Worm (Caenorhabditis elegans) whole organism, L1 larva: ENCODE data around the gene cdc-48.1.

Experiments used
- C04F5.9 ChIP-seq: sonication (generic microtip); optimal IDR thresholded peaks from 2 replicates; lab custom pipeline; 2016; ENCODE audit warnings: missing genetic modification characterization, missing compliant biosample characterization
- Y116A8C.19 ChIP-seq: sonication (generic microtip); optimal IDR thresholded peaks from 2 replicates; lab custom pipeline; 2016; ENCODE audit warnings: missing compliant biosample characterization, missing genetic modification characterization, borderline replicate concordance
- ama-1 ChIP-seq: fragments of 150-350 bp; optimal IDR thresholded peaks from 2 replicates; lab custom pipeline; 2014
- blmp-1 ChIP-seq: fragments of 150-350 bp; optimal IDR thresholded peaks from 2 replicates; lab custom pipeline; 2014; ENCODE audit warnings: missing biosample characterization, missing genetic modification characterization
- ceh-63 ChIP-seq: fragments of 200-800 bp; sonication (Bioruptor generic); optimal IDR thresholded peaks from 2 replicates; lab custom pipeline; 2018; ENCODE audit warnings: mild to moderate bottlenecking, missing genetic modification characterization, missing compliant biosample characterization
- ceh-82 ChIP-seq, 3 experiments: fragments of 150-350 bp in 1 of 3; sonication (generic microtip) in 2 of 3; optimal IDR thresholded peaks; 2 replicates each; lab custom pipeline; 2014 to 2017; ENCODE audit warnings: missing biosample characterization in 3 of 3, missing genetic modification characterization in 3 of 3
- ceh-88 ChIP-seq: fragments of 200-800 bp; sonication (Bioruptor generic); IDR thresholded peaks from 2 replicates; pipeline ENCODE4 v1.3.6; 2022; ENCODE audit warnings: missing genetic modification characterization, missing compliant biosample characterization
- ceh-90 ChIP-seq: sonication (generic microtip); optimal IDR thresholded peaks from 2 replicates; lab custom pipeline; 2016; ENCODE audit warnings: missing genetic modification characterization, missing compliant biosample characterization
- dpl-1 ChIP-seq, 3 experiments: fragments of 150-350 bp in 2 of 3; sonication (generic microtip) in 1 of 3; optimal IDR thresholded peaks; 2 replicates each; lab custom pipeline; 2014 to 2017; ENCODE audit warnings: missing biosample characterization in 3 of 3, missing genetic modification characterization in 3 of 3, missing genetic modification reagents in 3 of 3
- efl-1 ChIP-seq, 4 experiments: fragments of 150-350 bp; optimal IDR thresholded peaks in 3 of 4; peaks in 1 of 4; 1 replicate in 1 of 4; 2 replicates in 3 of 4; lab custom pipeline; 2014; ENCODE audit warnings: missing biosample characterization in 2 of 4, missing genetic modification characterization in 2 of 4, missing genetic modification reagents in 2 of 4
- efl-3 ChIP-seq: fragments of 200-800 bp; sonication (Bioruptor generic); optimal IDR thresholded peaks from 2 replicates; lab custom pipeline; 2018; ENCODE audit warnings: mild to moderate bottlenecking, missing genetic modification characterization, missing compliant biosample characterization
- egl-13 ChIP-seq: sonication (generic microtip); optimal IDR thresholded peaks from 2 replicates; lab custom pipeline; 2016; ENCODE audit warnings: missing genotype, missing genetic modification reagents, missing genetic modification characterization, missing compliant biosample characterization
- egl-27 ChIP-seq, 2 experiments: fragments of 150-350 bp in 1 of 2; sonication (generic microtip); optimal IDR thresholded peaks; 3 replicates each; lab custom pipeline; 2017 to 2018; ENCODE audit warnings: missing biosample characterization in 2 of 2, missing genetic modification characterization in 2 of 2, missing genetic modification reagents in 2 of 2
- ets-5 ChIP-seq: fragments of 200-800 bp; sonication (Bioruptor generic); IDR thresholded peaks from 2 replicates; pipeline ENCODE4 v1.3.6; 2022; ENCODE audit warnings: missing genetic modification characterization, missing compliant biosample characterization
- grh-1 ChIP-seq: fragments of 200-800 bp; sonication (Bioruptor generic); IDR thresholded peaks from 2 replicates; pipeline ENCODE4 v1.3.6; 2022; ENCODE audit warnings: missing genetic modification reagents, missing genetic modification characterization, missing compliant biosample characterization
- irx-1 ChIP-seq: sonication (generic microtip); optimal IDR thresholded peaks from 2 replicates; lab custom pipeline; 2016; ENCODE audit warnings: missing genetic modification characterization, missing compliant biosample characterization
- isw-1 ChIP-seq: fragments of 200-800 bp; sonication (Bioruptor generic); IDR thresholded peaks from 2 replicates; pipeline ENCODE4 v1.3.6; 2022; ENCODE audit warnings: missing genetic modification characterization, missing compliant biosample characterization
- jun-1 ChIP-seq: fragments of 150-350 bp; optimal IDR thresholded peaks from 2 replicates; lab custom pipeline; 2014; ENCODE audit warnings: missing biosample characterization, missing genetic modification reagents, missing genetic modification characterization
- lin-13 ChIP-seq: fragments of 150-350 bp; optimal IDR thresholded peaks from 2 replicates; lab custom pipeline; 2014; ENCODE audit warnings: missing biosample characterization, missing genetic modification reagents, missing genetic modification characterization
- lin-35 ChIP-seq, 2 experiments: fragments of 150-350 bp; optimal IDR thresholded peaks; 2 replicates each; lab custom pipeline; 2014; ENCODE audit warnings: missing biosample characterization in 2 of 2, missing genetic modification characterization in 2 of 2, missing genetic modification reagents in 2 of 2
- lin-39 ChIP-seq: fragments of 150-350 bp; optimal IDR thresholded peaks from 2 replicates; lab custom pipeline; 2014; ENCODE audit warnings: missing biosample characterization, missing genetic modification reagents, missing genetic modification characterization
- lir-3 ChIP-seq: sonication (generic microtip); optimal IDR thresholded peaks from 2 replicates; lab custom pipeline; 2016; ENCODE audit warnings: mild to moderate bottlenecking, missing genetic modification characterization, moderate library complexity, missing compliant biosample characterization; ENCODE audit not compliant: poor library complexity
- lsy-2 ChIP-seq, 2 experiments: fragments of 150-350 bp; optimal IDR thresholded peaks; 2 replicates each; lab custom pipeline; 2014; ENCODE audit warnings: missing biosample characterization in 2 of 2, missing genetic modification characterization in 2 of 2
- nhr-11 ChIP-seq: fragments of 150-350 bp; optimal IDR thresholded peaks from 2 replicates; lab custom pipeline; 2014; ENCODE audit warnings: missing biosample characterization, missing genetic modification characterization
- nhr-20 ChIP-seq: sonication (generic microtip); optimal IDR thresholded peaks from 2 replicates; lab custom pipeline; 2016; ENCODE audit warnings: mild to moderate bottlenecking, missing genetic modification characterization, missing compliant biosample characterization
- nhr-237 ChIP-seq: fragments of 150-350 bp; optimal IDR thresholded peaks from 2 replicates; lab custom pipeline; 2014; ENCODE audit warnings: missing biosample characterization, missing genetic modification characterization
- nhr-84 ChIP-seq: sonication (generic microtip); optimal IDR thresholded peaks from 2 replicates; lab custom pipeline; 2017; ENCODE audit warnings: missing biosample characterization, missing genetic modification characterization
- pag-3 ChIP-seq: sonication (generic microtip); optimal IDR thresholded peaks from 2 replicates; lab custom pipeline; 2017; ENCODE audit warnings: missing genetic modification characterization, mild to moderate bottlenecking, missing compliant biosample characterization, antibody characterized with exemption, borderline replicate concordance; ENCODE audit not compliant: insufficient read depth
- pqm-1 ChIP-seq: sonication (generic microtip); optimal IDR thresholded peaks from 3 replicates; lab custom pipeline; 2017; ENCODE audit warnings: missing biosample characterization, missing genetic modification characterization
- rnt-1 ChIP-seq: sonication (generic microtip); optimal IDR thresholded peaks from 2 replicates; lab custom pipeline; 2016; ENCODE audit warnings: mild to moderate bottlenecking, missing genetic modification characterization, moderate library complexity, missing compliant biosample characterization
- skn-1 ChIP-seq: fragments of 150-350 bp; optimal IDR thresholded peaks from 2 replicates; lab custom pipeline; 2014; ENCODE audit warnings: missing biosample characterization, missing genetic modification characterization
- tlp-1 ChIP-seq: fragments of 150-350 bp; optimal IDR thresholded peaks from 2 replicates; lab custom pipeline; 2014; ENCODE audit warnings: missing biosample characterization, missing genetic modification characterization
- unc-130 ChIP-seq: fragments of 150-350 bp; optimal IDR thresholded peaks from 2 replicates; lab custom pipeline; 2017; ENCODE audit warnings: missing biosample characterization, missing genetic modification characterization, inconsistent platforms
- unc-86 ChIP-seq: sonication (generic microtip); optimal IDR thresholded peaks from 2 replicates; lab custom pipeline; 2016; ENCODE audit warnings: missing genetic modification characterization, missing compliant biosample characterization
- unc-98 ChIP-seq: fragments of 200-800 bp; sonication (Bioruptor generic); IDR thresholded peaks from 2 replicates; pipeline ENCODE4 v1.3.6; 2022; ENCODE audit warnings: missing genetic modification characterization, missing compliant biosample characterization
- vab-15 ChIP-seq: sonication (generic microtip); optimal IDR thresholded peaks from 2 replicates; lab custom pipeline; 2017; ENCODE audit warnings: missing genotype, mild to moderate bottlenecking, missing genetic modification characterization, missing compliant biosample characterization
- xbp-1 ChIP-seq: sonication (generic microtip); optimal IDR thresholded peaks from 2 replicates; lab custom pipeline; 2016; ENCODE audit warnings: missing genetic modification characterization, missing compliant biosample characterization
- zip-4 ChIP-seq: fragments of 200-800 bp; sonication (Bioruptor generic); optimal IDR thresholded peaks from 2 replicates; lab custom pipeline; 2018; ENCODE audit warnings: mild to moderate bottlenecking, missing genetic modification characterization, moderate library complexity, missing compliant biosample characterization

Gene cdc-48.1

DNA sequence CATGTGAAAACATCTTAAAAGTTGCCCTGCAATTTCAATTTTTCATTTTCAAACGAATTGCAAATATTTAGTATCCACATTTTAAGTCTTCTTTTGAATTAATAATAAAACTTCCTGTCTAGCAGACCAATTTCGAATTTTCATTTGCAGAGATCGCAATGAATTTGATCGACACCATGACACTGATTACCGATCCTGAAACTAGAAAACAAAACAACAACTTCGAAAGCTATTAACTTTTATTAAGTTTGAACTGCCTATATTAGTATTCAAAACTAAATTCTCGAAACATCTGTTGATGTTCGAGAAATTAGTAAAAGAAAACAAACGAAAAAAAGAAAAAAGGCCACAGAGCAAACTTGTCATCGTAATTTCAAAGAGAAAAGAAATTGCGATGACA lies 11.0 kb upstream of the cdc-48.1 start:
- TF ChIP-seq lir-3 (tag; lab: Kevin White, UChicago) (no peak), tlp-1 (tag; lab: Kevin White, UChicago) (no peak), pag-3 (no peak), grh-1 (GFP tag; lab: Robert Waterston, UW) (no peak), pqm-1 (no peak), blmp-1 (no peak), ets-5 (GFP tag; lab: Robert Waterston, UW) (no peak), ceh-82 (tag; optimal IDR thresholded peaks at IDR 0.05; lab: Kevin White, UChicago) (no peak), nhr-20 (tag; lab: Kevin White, UChicago) (no peak), nhr-237 (tag; lab: Kevin White, UChicago) (no peak), zip-4 (no peak), vab-15 (tag; lab: Kevin White, UChicago) (no peak), ceh-88 (GFP tag; lab: Robert Waterston, UW) (no peak), C04F5.9 (tag; lab: Kevin White, UChicago) (no peak), skn-1 (tag; lab: Kevin White, UChicago) (no peak), unc-86 (no peak), unc-98 (GFP tag; lab: Robert Waterston, UW) (no peak), unc-130 (no peak)

DNA sequence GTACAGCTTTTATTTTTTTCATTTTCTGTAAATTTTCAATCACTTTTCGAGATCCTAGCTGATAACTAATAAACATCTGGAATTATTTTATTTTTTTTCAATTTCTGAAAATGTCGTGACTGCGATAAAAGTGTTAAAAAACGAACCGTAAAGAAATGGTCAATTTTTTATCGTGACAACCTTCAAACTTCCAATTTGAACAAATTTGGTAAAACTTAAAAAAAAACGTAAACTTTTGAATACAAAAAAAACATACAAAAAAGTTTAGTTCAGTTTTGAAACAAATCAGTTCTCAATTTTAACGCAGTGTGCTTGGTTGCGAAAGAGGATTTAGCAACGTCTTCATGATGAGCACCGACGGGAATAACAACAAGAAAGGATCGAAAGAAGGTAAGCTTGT lies 8.8 kb upstream of the cdc-48.1 start, which contains the start of gene C06A1.3:
Gene C06A1.3 (plus strand): TSS at position 301 of the 400 bp plus-strand sequence.
- no peak for TF ChIP-seq irx-1 (tag; lab: Kevin White, UChicago)
- TF ChIP-seq ceh-88 (GFP tag; lab: Robert Waterston, UW), result no peak
- TF ChIP-seq unc-130, result no peak
- no peak for TF ChIP-seq efl-3 (GFP tag; lab: Kevin White, UChicago)
- TF ChIP-seq zip-4, result no peak
- no peak for TF ChIP-seq jun-1
- no peak for TF ChIP-seq xbp-1
- no peak for TF ChIP-seq ceh-90 (tag; lab: Kevin White, UChicago)
- no peak for TF ChIP-seq dpl-1 (GFP tag; optimal IDR thresholded peaks at IDR 0.05; lab: Kevin White, UChicago)
- TF ChIP-seq Y116A8C.19 (tag; lab: Kevin White, UChicago), result no peak
- no peak for TF ChIP-seq lin-39 (tag; lab: Kevin White, UChicago)
- TF ChIP-seq rnt-1 (tag; lab: Kevin White, UChicago), result no peak
- no peak for TF ChIP-seq egl-13 (tag; lab: Kevin White, UChicago)
- TF ChIP-seq unc-98 (GFP tag; lab: Robert Waterston, UW), result no peak

DNA sequence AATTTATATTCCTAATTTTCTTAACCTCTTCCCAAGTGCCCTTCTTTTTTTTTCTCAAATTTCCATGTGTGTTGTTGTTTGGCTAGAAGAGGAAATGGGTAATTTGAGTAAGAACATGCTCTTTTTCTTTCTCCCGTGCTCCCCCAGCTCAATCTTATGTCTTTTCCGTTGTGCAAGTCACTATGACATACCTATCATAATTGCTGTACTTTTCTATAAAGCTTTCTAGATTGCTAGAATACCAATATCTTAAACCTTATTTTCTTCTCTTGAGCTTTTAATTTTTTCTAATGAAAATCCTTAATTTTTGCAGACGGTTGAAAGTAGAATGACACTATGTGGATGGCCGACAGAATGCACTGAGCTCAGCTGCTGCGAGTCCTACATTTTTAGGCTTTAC lies 7.1 kb upstream of the cdc-48.1 start, which contains the start of gene txt-13:
Gene txt-13 (plus strand): TSS at position 301 of the 400 bp plus-strand sequence.
- TF ChIP-seq egl-27 (tag; optimal IDR thresholded peaks at IDR 0.05; lab: Kevin White, UChicago) (no peak), lin-35 (GFP tag; optimal IDR thresholded peaks at IDR 0.05; lab: Kevin White, UChicago) (no peak), vab-15 (tag; lab: Kevin White, UChicago) (no peak), efl-1 (optimal IDR thresholded peaks at IDR 0.05; lab: Kevin White, UChicago) (no peak), efl-1 (GFP tag; optimal IDR thresholded peaks at IDR 0.05 in 1 of 2; lab: Kevin White, UChicago) (no peak), ama-1 (lab: Kevin White, UChicago) (no peak), nhr-11 (tag; lab: Kevin White, UChicago) (no peak), ceh-63 (GFP tag; lab: Kevin White, UChicago) (no peak), lin-13 (GFP tag; lab: Kevin White, UChicago) (no peak), isw-1 (GFP tag; lab: Robert Waterston, UW) (no peak), nhr-20 (tag; lab: Kevin White, UChicago) (no peak), lsy-2 (tag; optimal IDR thresholded peaks at IDR 0.05; lab: Kevin White, UChicago) (no peak), rnt-1 (tag; lab: Kevin White, UChicago) (no peak), nhr-84 (tag; lab: Kevin White, UChicago) (no peak), lir-3 (tag; lab: Kevin White, UChicago) (no peak)
